Worm (Caenorhabditis elegans) whole organism, midembryonic: ENCODE results near the gene R144.6.
A peak's percentile ranks its signal among the peaks of the same experiment; 100 is the strongest.

ENCODE experiments used
- T22C8.4 ChIP-seq: fragments of 200-800 bp; sonication (Bioruptor generic); IDR thresholded peaks from 2 replicates; pipeline ENCODE4 v1.3.6; 2022; ENCODE audit warnings: missing genetic modification characterization, missing compliant biosample characterization
- cog-1 ChIP-seq: sonication (generic microtip); optimal IDR thresholded peaks from 2 replicates; lab custom pipeline; 2016; ENCODE audit warnings: missing genetic modification characterization, missing compliant biosample characterization
- flt-1 ChIP-seq: fragments of 200-800 bp; sonication (Bioruptor generic); IDR thresholded peaks from 2 replicates; pipeline ENCODE4 v1.3.6; 2022; ENCODE audit warnings: missing genetic modification characterization, missing compliant biosample characterization
- klf-2 ChIP-seq: fragments of 200-800 bp; sonication (Bioruptor generic); conservative IDR thresholded peaks from 2 replicates; pipeline ENCODE4 v1.3.6; 2022; ENCODE audit warnings: missing genetic modification reagents, missing genetic modification characterization, missing compliant biosample characterization
- med-1 ChIP-seq: sonication (generic microtip); optimal IDR thresholded peaks from 2 replicates; lab custom pipeline; 2017; ENCODE audit warnings: missing genetic modification characterization, mild to moderate bottlenecking, missing compliant biosample characterization, antibody characterized with exemption, missing genetic modification reagents; ENCODE audit not compliant: insufficient read depth
- ref-1 ChIP-seq: fragments of 200-800 bp; sonication (Bioruptor generic); conservative IDR thresholded peaks from 2 replicates; pipeline ENCODE4 v1.3.6; 2022; ENCODE audit warnings: missing genetic modification reagents, missing genetic modification characterization, missing compliant biosample characterization
- tab-1 ChIP-seq: fragments of 200-800 bp; sonication (Bioruptor generic); IDR thresholded peaks from 2 replicates; pipeline ENCODE4 v1.3.6; 2022; ENCODE audit warnings: missing genetic modification characterization, missing compliant biosample characterization
- ztf-23 ChIP-seq: fragments of 200-800 bp; sonication (Bioruptor generic); IDR thresholded peaks from 2 replicates; pipeline ENCODE4 v1.3.6; 2022; ENCODE audit warnings: missing genetic modification reagents, missing genetic modification characterization, missing compliant biosample characterization
- ztf-29 ChIP-seq: fragments of 200-800 bp; sonication (Bioruptor generic); IDR thresholded peaks from 2 replicates; pipeline ENCODE4 v1.3.6; 2022; ENCODE audit warnings: missing genetic modification reagents, missing genetic modification characterization, missing compliant biosample characterization

The R144.6 gene

DNA sequence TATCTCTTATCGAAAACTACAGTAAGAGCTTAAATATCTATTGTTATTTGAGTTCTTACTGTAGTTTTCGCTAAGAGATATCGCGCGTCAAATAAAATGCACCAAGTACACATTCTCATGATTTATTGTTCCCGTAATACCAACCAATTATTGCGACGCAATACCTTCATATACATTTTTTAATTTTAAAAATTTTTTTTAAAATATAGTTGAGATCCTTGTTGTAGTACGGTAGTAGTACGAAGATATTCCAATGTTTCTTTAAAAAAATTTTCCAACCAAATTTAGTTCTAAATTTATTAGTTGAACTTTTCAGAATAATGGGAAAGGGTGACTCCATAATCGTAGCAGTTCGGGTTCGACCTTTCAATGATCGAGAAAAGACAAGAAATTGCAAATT, 26.1 kb upstream of the R144.6 start, which contains the start of gene klp-6:
Gene klp-6, plus strand, starts transcription at position 301 of the 400 bp plus-strand sequence.
- TF ChIP-seq klf-2 (GFP tag; lab: Robert Waterston, UW) (no peak), ztf-29 (no peak), med-1 (GFP tag; lab: Kevin White, UChicago) (no peak)

DNA sequence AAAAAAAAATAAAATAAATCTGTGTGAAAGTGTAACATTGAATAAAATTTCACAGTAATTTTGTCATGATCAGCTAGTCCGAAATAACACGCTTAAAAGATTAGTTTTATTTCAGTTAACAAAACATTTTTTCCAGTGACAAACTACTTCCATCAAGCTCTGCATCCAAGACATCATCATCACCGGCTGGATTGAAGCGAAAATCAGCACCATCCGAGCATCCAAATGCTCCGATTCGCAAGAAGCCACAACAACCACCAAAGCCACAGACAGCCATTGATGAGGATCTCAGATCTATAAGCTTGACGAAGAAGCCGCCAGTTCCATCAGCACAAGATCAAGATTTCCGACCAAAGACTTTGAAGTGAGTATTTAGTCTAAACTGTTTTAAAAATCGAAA, 22.7 kb upstream of the R144.6 start:
- TF ChIP-seq cog-1 (tag; lab: Kevin White, UChicago) (no peak), T22C8.4 (GFP tag; lab: Robert Waterston, UW) (no peak)

DNA sequence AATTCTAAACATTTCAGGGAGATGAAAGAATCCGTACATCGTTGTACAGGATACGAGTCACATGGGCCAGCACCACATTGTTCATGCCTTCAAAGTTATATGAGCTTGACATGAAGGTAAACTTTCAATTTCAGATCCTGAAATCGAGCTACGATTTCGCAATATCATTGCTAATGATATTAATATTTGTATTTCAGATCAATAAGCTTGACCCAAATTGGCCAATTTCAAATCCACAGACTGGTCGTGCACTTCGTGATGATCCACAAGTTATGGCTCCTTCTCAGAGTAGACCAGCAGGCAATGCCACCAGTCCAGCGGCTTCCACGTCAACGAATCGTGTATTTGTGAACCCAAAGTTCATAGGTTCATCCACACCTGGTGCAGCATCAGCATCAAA, 21.8 kb upstream of the R144.6 start:
- no peak for TF ChIP-seq ztf-23 (GFP tag; lab: Robert Waterston, UW)
- no peak for TF ChIP-seq ref-1 (GFP tag; lab: Robert Waterston, UW)

DNA sequence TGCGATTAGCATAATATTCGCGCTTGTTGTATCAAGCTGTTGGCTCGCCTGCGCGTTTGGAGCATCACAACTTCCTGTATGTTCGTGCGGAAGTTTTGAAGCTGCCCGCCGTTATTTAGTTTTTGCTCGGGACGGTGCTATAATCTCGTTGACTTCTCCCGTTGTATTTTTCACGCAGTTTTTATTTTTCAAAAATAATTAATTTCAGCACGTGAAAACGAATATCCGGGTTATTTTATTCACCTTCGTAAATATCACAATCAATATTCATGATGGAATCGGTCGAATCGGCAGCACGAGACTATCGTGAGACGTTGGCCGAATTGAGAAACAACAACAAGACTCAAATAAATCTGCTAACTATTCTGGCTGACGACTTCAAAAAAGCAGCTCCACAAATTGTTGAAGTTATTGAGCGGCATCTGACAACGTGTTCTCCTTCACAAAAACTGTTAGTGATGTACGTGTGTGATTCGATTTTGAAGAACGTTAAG, 20.7 kb upstream of the R144.6 start:
- TF ChIP-seq ref-1 (GFP tag; lab: Robert Waterston, UW) (no peak), T22C8.4 (GFP tag; lab: Robert Waterston, UW) (no peak), flt-1 (no peak), ztf-23 (GFP tag; lab: Robert Waterston, UW) (no peak; the same call in 1 of the 2 replicates), ztf-29 (no peak), tab-1 (GFP tag; lab: Robert Waterston, UW) (no peak), cog-1 (tag; lab: Kevin White, UChicago) (no peak), klf-2 (GFP tag; lab: Robert Waterston, UW) (no peak), med-1 (GFP tag; lab: Kevin White, UChicago) (no peak)

DNA sequence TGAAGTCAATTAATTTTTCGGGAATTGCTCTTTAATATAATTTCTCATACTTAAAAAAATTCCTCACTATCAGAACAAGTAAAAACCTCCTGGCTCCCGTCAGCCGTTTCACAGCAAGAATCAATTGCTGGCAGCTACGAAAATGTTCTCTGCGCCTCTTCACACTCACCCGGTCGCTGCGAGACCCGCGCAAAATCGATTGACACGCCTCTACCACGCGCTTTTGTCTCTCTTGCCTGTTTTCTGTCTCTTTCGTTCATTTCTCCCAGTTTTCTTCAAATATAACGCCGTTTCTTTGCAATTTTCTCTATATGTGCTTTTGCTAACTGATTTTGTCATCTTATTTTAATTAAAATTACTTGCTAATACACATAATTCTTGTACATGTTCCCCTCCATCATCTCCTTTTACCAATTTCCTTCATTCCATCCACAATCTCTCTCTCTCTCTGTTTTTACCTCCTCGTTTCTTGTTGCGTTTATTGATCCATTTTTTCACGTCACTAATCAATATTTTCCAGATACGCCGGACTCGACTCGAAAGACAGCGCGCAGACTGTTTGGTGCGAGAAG, 20.0 kb upstream of the R144.6 start, which contains the start of gene pcf-11:
Gene pcf-11, plus strand, starts transcription at position 522 of the 572 bp plus-strand sequence.
- TF ChIP-seq cog-1 (tag; lab: Kevin White, UChicago): peak; percentile 22
- no peak for TF ChIP-seq ref-1 (GFP tag; lab: Robert Waterston, UW)
- TF ChIP-seq flt-1: no peak
- TF ChIP-seq klf-2 (GFP tag; lab: Robert Waterston, UW): no peak
- TF ChIP-seq tab-1 (GFP tag; lab: Robert Waterston, UW): no peak
- peak; percentile 80 for TF ChIP-seq ztf-23 (GFP tag; lab: Robert Waterston, UW)
- TF ChIP-seq med-1 (GFP tag; lab: Kevin White, UChicago): peak; percentile 11
- no peak for TF ChIP-seq ztf-29
- TF ChIP-seq T22C8.4 (GFP tag; lab: Robert Waterston, UW): peak; percentile 91

DNA sequence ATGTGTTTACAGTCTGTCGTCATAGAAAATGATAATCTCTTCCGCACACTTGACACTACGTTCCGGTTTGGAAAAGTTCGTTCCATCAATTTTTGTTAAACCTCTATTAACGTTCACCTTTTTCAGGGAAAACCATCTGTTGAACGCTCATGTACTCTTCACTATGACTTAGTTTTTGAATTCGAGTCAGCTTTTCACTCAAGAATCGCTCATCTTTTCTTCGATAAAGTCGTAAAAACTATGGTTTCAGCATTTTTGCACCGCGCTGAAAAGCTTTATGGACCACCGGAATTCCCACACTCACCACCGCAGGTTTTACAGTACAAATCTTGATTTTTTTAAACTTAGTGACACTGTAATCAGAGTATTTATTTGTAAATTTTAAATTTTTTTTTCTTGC, 19.1 kb upstream of the R144.6 start:
- TF ChIP-seq ztf-23 (GFP tag; lab: Robert Waterston, UW) (no peak), klf-2 (GFP tag; lab: Robert Waterston, UW) (no peak), T22C8.4 (GFP tag; lab: Robert Waterston, UW) (no peak), ztf-29 (no peak), cog-1 (tag; lab: Kevin White, UChicago) (no peak), flt-1 (no peak), med-1 (GFP tag; lab: Kevin White, UChicago) (no peak), tab-1 (GFP tag; lab: Robert Waterston, UW) (no peak), ref-1 (GFP tag; lab: Robert Waterston, UW) (no peak)

DNA sequence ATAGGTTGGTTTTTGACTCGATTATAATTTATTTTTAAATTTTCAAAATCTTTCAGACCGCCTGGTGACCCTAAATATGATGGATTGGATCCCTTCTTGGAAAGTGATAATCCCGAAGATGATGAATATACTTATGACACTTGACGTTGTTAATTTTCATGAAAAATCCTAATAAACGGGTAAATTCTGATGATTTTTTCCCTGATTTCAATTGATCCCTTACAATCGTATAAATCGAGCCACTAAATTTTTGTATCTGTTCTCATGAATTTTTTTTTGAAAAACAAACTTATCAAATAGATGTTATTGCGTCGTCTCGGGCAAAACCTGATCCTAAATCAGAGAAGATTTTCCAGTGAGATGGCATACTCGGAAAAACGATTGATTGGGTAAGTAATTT, 18.4 kb upstream of the R144.6 start, which contains the start of gene R144.13:
Gene R144.13, plus strand, starts transcription at position 301 of the 400 bp plus-strand sequence.
- TF ChIP-seq ztf-23 (GFP tag; lab: Robert Waterston, UW) (no peak), cog-1 (tag; lab: Kevin White, UChicago) (no peak), flt-1 (no peak)

DNA sequence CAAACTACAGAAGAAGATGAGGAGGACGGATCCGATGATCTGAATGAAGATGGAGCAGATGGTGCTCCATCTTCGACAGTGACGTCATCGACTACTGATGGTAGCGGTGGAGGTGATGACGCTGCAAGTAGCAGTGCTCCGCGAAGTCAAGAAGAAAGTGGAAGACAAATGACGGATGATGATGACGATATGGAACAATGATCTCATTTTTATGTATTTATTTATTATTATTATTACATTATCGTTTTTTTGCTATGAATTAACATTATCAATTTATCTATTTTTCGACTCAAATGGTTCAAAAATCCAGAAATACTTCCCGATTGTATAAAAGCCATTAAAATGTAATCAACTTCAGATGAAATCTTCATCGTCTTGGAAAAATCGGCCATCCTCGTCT, 17.2 kb upstream of the R144.6 start, which contains the start of gene R144.3:
Gene R144.3, plus strand, starts transcription at position 301 of the 400 bp plus-strand sequence.
- TF ChIP-seq cog-1 (tag; lab: Kevin White, UChicago) (no peak), tab-1 (GFP tag; lab: Robert Waterston, UW) (no peak), med-1 (GFP tag; lab: Kevin White, UChicago) (no peak), ztf-29 (no peak), T22C8.4 (GFP tag; lab: Robert Waterston, UW) (no peak), ztf-23 (GFP tag; lab: Robert Waterston, UW) (no peak), klf-2 (GFP tag; lab: Robert Waterston, UW) (no peak), flt-1 (no peak), ref-1 (GFP tag; lab: Robert Waterston, UW) (no peak)

DNA sequence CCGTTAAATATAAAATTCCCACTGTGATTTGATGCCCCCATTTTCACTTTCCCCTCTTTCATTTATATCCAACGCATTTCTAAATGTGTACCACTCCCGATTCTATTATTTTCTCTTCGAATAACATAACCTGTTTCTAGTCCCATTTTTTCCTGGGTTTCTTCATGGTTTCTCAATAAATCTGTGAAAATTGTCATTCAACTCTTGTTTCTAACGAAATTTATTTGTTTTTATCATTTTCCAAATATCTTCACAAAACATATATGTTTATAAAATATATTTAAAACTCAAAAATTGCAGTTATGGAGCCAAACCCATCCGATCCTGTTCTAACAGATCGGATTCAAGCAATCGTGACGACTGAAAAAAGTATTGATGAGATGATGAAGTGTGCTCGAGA, 16.4 kb upstream of the R144.6 start, which contains the start of gene mdt-11:
Gene mdt-11, plus strand, starts transcription at position 301 of the 400 bp plus-strand sequence.
- TF ChIP-seq ztf-29: no peak
- no peak for TF ChIP-seq med-1 (GFP tag; lab: Kevin White, UChicago)
- TF ChIP-seq tab-1 (GFP tag; lab: Robert Waterston, UW): no peak
- TF ChIP-seq T22C8.4 (GFP tag; lab: Robert Waterston, UW): no peak
- no peak for TF ChIP-seq klf-2 (GFP tag; lab: Robert Waterston, UW)

DNA sequence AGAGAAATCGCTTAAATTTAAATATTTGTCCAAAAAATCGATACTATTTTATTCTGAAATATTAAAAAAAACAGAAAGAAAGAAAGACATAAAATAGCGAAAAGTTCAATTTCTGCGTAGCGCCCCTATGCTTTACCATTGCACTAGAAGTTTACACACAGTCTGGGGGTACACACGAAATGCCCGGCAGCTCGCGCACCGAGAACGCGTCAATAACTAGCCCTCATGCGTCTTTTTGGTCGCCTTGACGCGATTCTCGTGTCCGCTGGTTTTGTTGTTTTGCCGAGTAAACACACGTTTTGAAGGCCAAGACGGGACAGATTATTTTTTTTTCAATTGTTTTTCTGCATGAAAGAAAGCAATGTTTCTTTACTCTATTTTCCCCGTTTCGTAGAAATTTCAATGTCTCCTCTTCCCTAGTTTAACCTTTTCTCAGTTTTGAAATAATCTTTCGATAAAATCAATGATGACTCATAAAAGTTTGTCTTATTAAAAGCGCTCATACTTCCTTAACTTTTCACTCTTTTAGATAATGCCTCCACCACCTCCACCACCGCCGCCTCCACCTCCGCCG, 13.7 kb upstream of the R144.6 start, which contains the start of gene wip-1:
Gene wip-1, plus strand, starts transcription at position 524 of the 574 bp plus-strand sequence.
- TF ChIP-seq ztf-23 (GFP tag; lab: Robert Waterston, UW) (peak; percentile 100), ztf-29 (peak; percentile 78), T22C8.4 (GFP tag; lab: Robert Waterston, UW) (0 out of 2 replicates have a peak, but pooled peaks have one; percentile 8), klf-2 (GFP tag; lab: Robert Waterston, UW) (peak; percentile 60; the same call in 1 of the 2 replicates), tab-1 (GFP tag; lab: Robert Waterston, UW) (peak; percentile 40; the same call in 1 of the 2 replicates), flt-1 (peak; percentile 85), cog-1 (tag; lab: Kevin White, UChicago) (peak; percentile 91), med-1 (GFP tag; lab: Kevin White, UChicago) (peak; percentile 15), ref-1 (GFP tag; lab: Robert Waterston, UW) (no peak)
